Fruit fly (Drosophila melanogaster) whole organism, embryonic: Measurements from ENCODE around the gene dod.

Experiments used
- Bteb2 ChIP-seq: fragments of 200-800 bp; sonication (Bioruptor generic); optimal IDR thresholded peaks from 2 replicates; lab custom pipeline; 2016; ENCODE audit warnings: missing biosample characterization, missing genetic modification characterization
- CG10321 ChIP-seq: fragments of 200-800 bp; sonication (Bioruptor generic); IDR thresholded peaks from 2 replicates; pipeline ENCODE4 v1.3.6; 2022; ENCODE audit warnings: missing biosample characterization, missing genetic modification characterization
- CG10462 ChIP-seq: fragments of 200-800 bp; sonication (Bioruptor generic); optimal IDR thresholded peaks from 2 replicates; lab custom pipeline; 2016; ENCODE audit warnings: missing biosample characterization, missing genetic modification characterization
- CG10979 ChIP-seq: fragments of 200-800 bp; sonication (Bioruptor generic); optimal IDR thresholded peaks from 2 replicates; lab custom pipeline; 2018; ENCODE audit warnings: missing biosample characterization, mild to moderate bottlenecking, missing genetic modification characterization, moderate library complexity
- CG11456 ChIP-seq: fragments of 200-800 bp; sonication (Bioruptor generic); IDR thresholded peaks from 3 replicates; pipeline ENCODE4 v1.3.6; 2022; ENCODE audit warnings: missing biosample characterization, missing genetic modification characterization
- CG12071 ChIP-seq: fragments of 200-800 bp; sonication (Bioruptor generic); optimal IDR thresholded peaks from 3 replicates; lab custom pipeline; 2018; ENCODE audit warnings: missing biosample characterization, mild to moderate bottlenecking, missing genetic modification characterization
- CG12391 ChIP-seq: fragments of 200-800 bp; sonication (Bioruptor generic); optimal IDR thresholded peaks from 3 replicates; lab custom pipeline; 2018; ENCODE audit warnings: missing biosample characterization, mild to moderate bottlenecking, missing genetic modification characterization, moderate library complexity
- CG15514 ChIP-seq: fragments of 200-800 bp; sonication (Bioruptor generic); optimal IDR thresholded peaks from 3 replicates; lab custom pipeline; 2017; ENCODE audit warnings: missing biosample characterization, missing genetic modification characterization, mild to moderate bottlenecking, moderate library complexity, missing genetic modification reagents
- CG15601 ChIP-seq: fragments of 200-800 bp; sonication (Bioruptor generic); optimal IDR thresholded peaks from 3 replicates; lab custom pipeline; 2019; ENCODE audit warnings: missing biosample characterization, mild to moderate bottlenecking, missing genetic modification characterization, moderate library complexity
- CG16815 ChIP-seq: fragments of 200-800 bp; sonication (Bioruptor generic); optimal IDR thresholded peaks from 3 replicates; lab custom pipeline; 2017; ENCODE audit warnings: missing biosample characterization, mild to moderate bottlenecking, missing genetic modification characterization
- CG17612 ChIP-seq: fragments of 200-800 bp; sonication (Bioruptor generic); IDR thresholded peaks from 2 replicates; pipeline ENCODE4 v1.3.6; 2022; ENCODE audit warnings: missing biosample characterization, missing genetic modification characterization
- CG2116 ChIP-seq: fragments of 200-800 bp; sonication (Bioruptor generic); optimal IDR thresholded peaks from 3 replicates; lab custom pipeline; 2018; ENCODE audit warnings: missing biosample characterization, mild to moderate bottlenecking, missing genetic modification characterization
- CG31441 ChIP-seq: fragments of 200-800 bp; sonication (Bioruptor generic); IDR thresholded peaks from 2 replicates; pipeline ENCODE4 v1.3.6; 2022; ENCODE audit warnings: missing biosample characterization, missing genetic modification characterization
- CG34422 ChIP-seq: fragments of 200-800 bp; sonication (Bioruptor generic); IDR thresholded peaks from 3 replicates; pipeline ENCODE4 v1.3.6; 2022; ENCODE audit warnings: missing biosample characterization, missing genetic modification characterization
- CG5245 ChIP-seq: fragments of 200-800 bp; sonication (Bioruptor generic); optimal IDR thresholded peaks from 3 replicates; lab custom pipeline; 2016; ENCODE audit warnings: missing biosample characterization, missing genetic modification characterization
- CG5953 ChIP-seq: fragments of 200-800 bp; sonication (Bioruptor generic); IDR thresholded peaks from 2 replicates; pipeline ENCODE4 v1.3.6; 2022; ENCODE audit warnings: missing biosample characterization, missing genetic modification characterization
- CG6689 ChIP-seq: fragments of 200-800 bp; sonication (Bioruptor generic); IDR thresholded peaks from 2 replicates; pipeline ENCODE4 v1.3.6; 2022; ENCODE audit warnings: missing biosample characterization, missing genetic modification characterization
- CG7928 ChIP-seq: fragments of 200-800 bp; sonication (Bioruptor generic); optimal IDR thresholded peaks from 2 replicates; lab custom pipeline; 2017; ENCODE audit warnings: missing biosample characterization, mild to moderate bottlenecking, missing genetic modification characterization
- CG8765 ChIP-seq: fragments of 200-800 bp; sonication (Bioruptor generic); IDR thresholded peaks from 2 replicates; pipeline ENCODE4 v1.3.6; 2022; ENCODE audit warnings: missing biosample characterization, missing genetic modification characterization
- CG8944 ChIP-seq: fragments of 200-800 bp; sonication (Bioruptor generic); optimal IDR thresholded peaks from 3 replicates; lab custom pipeline; 2016; ENCODE audit warnings: missing biosample characterization, missing genetic modification characterization
- Doc3 ChIP-seq: fragments of 200-800 bp; sonication (Bioruptor generic); IDR thresholded peaks from 3 replicates; pipeline ENCODE4 v1.3.6; 2022; ENCODE audit warnings: missing biosample characterization, missing genetic modification characterization; ENCODE audit not compliant: partially characterized antibody
- Ets97D ChIP-seq: fragments of 200-800 bp; sonication (Bioruptor generic); optimal IDR thresholded peaks from 3 replicates; lab custom pipeline; 2016; ENCODE audit warnings: missing biosample characterization, missing genetic modification characterization
- Fer1 ChIP-seq: fragments of 200-800 bp; sonication (Bioruptor generic); optimal IDR thresholded peaks from 2 replicates; lab custom pipeline; 2017; ENCODE audit warnings: missing biosample characterization, mild to moderate bottlenecking, missing genetic modification characterization
- Kr ChIP-seq: fragments of 200-800 bp; sonication (Bioruptor generic); optimal IDR thresholded peaks from 2 replicates; lab custom pipeline; 2017; ENCODE audit warnings: missing biosample characterization, mild to moderate bottlenecking, missing genetic modification characterization
- Max ChIP-seq: fragments of 200-800 bp; sonication (Bioruptor generic); optimal IDR thresholded peaks from 2 replicates; lab custom pipeline; 2016; ENCODE audit warnings: missing biosample characterization, mild to moderate bottlenecking, missing genetic modification characterization
- Neu2 ChIP-seq: fragments of 200-800 bp; sonication (Bioruptor generic); optimal IDR thresholded peaks from 3 replicates; lab custom pipeline; 2016; ENCODE audit warnings: missing biosample characterization, missing genetic modification characterization, borderline replicate concordance
- Nf-YA ChIP-seq: fragments of 200-800 bp; sonication (Bioruptor generic); IDR thresholded peaks from 2 replicates; pipeline ENCODE4 v1.3.6; 2022; ENCODE audit warnings: missing biosample characterization, missing genetic modification characterization
- Ptx1 ChIP-seq: fragments of 200-800 bp; sonication (Bioruptor generic); IDR thresholded peaks from 2 replicates; pipeline ENCODE4 v1.3.6; 2022; ENCODE audit warnings: missing biosample characterization, missing genetic modification characterization
- Spps ChIP-seq: fragments of 200-800 bp; sonication (Bioruptor generic); optimal IDR thresholded peaks from 2 replicates; lab custom pipeline; 2018; ENCODE audit warnings: missing biosample characterization, mild to moderate bottlenecking, missing genetic modification characterization
- Trl ChIP-seq, 3 experiments: fragments of >200 bp in 2 of 3; fragments of 200-800 bp in 1 of 3; sonication (Bioruptor generic) in 1 of 3; optimal IDR thresholded peaks; 2 replicates in 1 of 3; 3 replicates in 2 of 3; lab custom pipeline; 2016 to 2017; ENCODE audit warnings: missing biosample characterization in 1 of 3, missing genetic modification characterization in 1 of 3
- ab ChIP-seq: fragments of 200-800 bp; sonication (Bioruptor generic); optimal IDR thresholded peaks from 2 replicates; lab custom pipeline; 2016; ENCODE audit warnings: missing biosample characterization, missing genetic modification characterization
- chn ChIP-seq: fragments of 200-800 bp; sonication (Bioruptor generic); optimal IDR thresholded peaks from 2 replicates; lab custom pipeline; 2016; ENCODE audit warnings: missing biosample characterization, missing genetic modification characterization
- dimm ChIP-seq: fragments of 200-800 bp; sonication (Bioruptor generic); IDR thresholded peaks from 2 replicates; pipeline ENCODE4 v1.3.6; 2022; ENCODE audit warnings: missing biosample characterization, missing genetic modification characterization
- ewg ChIP-seq: fragments of 200-800 bp; sonication (Bioruptor generic); optimal IDR thresholded peaks from 3 replicates; lab custom pipeline; 2017; ENCODE audit warnings: mild to moderate bottlenecking, missing biosample characterization, missing genetic modification reagents, missing genetic modification characterization
- gcm ChIP-seq: fragments of 200-800 bp; sonication (Bioruptor generic); optimal IDR thresholded peaks from 2 replicates; lab custom pipeline; 2019; ENCODE audit warnings: missing biosample characterization, mild to moderate bottlenecking, missing genetic modification characterization, moderate library complexity
- ham ChIP-seq: fragments of 200-800 bp; sonication (Bioruptor generic); IDR thresholded peaks from 2 replicates; pipeline ENCODE4 v1.3.6; 2022; ENCODE audit warnings: missing biosample characterization, missing genetic modification characterization
- klu ChIP-seq: fragments of 200-800 bp; sonication (Bioruptor generic); IDR thresholded peaks from 2 replicates; pipeline ENCODE4 v1.3.6; 2022; ENCODE audit warnings: missing biosample characterization, missing genetic modification characterization
- lov ChIP-seq, 2 experiments: fragments of 200-800 bp in 1 of 2; fragments of >200 bp in 1 of 2; sonication (Bioruptor generic) in 1 of 2; IDR thresholded peaks in 1 of 2; optimal IDR thresholded peaks in 1 of 2; 2 replicates in 1 of 2; 3 replicates in 1 of 2; pipeline versions ENCODE4 v1.3.6 to Lab custom; 2017 to 2022; ENCODE audit warnings: missing biosample characterization in 1 of 2, missing genetic modification characterization in 1 of 2
- mld ChIP-seq: fragments of 200-800 bp; sonication (Bioruptor generic); IDR thresholded peaks from 3 replicates; pipeline ENCODE4 v1.3.6; 2022; ENCODE audit warnings: missing biosample characterization, missing genetic modification characterization; ENCODE audit not compliant: partially characterized antibody
- psq ChIP-seq: fragments of 200-800 bp; sonication (Bioruptor generic); optimal IDR thresholded peaks from 2 replicates; lab custom pipeline; 2017; ENCODE audit warnings: missing biosample characterization, missing genetic modification characterization
- sens ChIP-seq: fragments of 200-800 bp; sonication (Bioruptor generic); peaks from one replicate; lab custom pipeline; 2016; ENCODE audit warnings: missing biosample characterization, missing genetic modification characterization
- sima ChIP-seq: fragments of 200-800 bp; sonication (Bioruptor generic); optimal IDR thresholded peaks from 2 replicates; lab custom pipeline; 2016; ENCODE audit warnings: missing biosample characterization, missing genetic modification characterization
- slbo ChIP-seq: fragments of 200-800 bp; sonication (Bioruptor generic); IDR thresholded peaks from 2 replicates; pipeline ENCODE4 v1.3.6; 2022; ENCODE audit warnings: missing biosample characterization, missing genetic modification characterization
- slp2 ChIP-seq: fragments of 200-800 bp; sonication (Bioruptor generic); optimal IDR thresholded peaks from 2 replicates; lab custom pipeline; 2016; ENCODE audit warnings: missing biosample characterization, missing genetic modification characterization
- stwl ChIP-seq: fragments of 200-800 bp; sonication (Bioruptor generic); optimal IDR thresholded peaks from 3 replicates; lab custom pipeline; 2018; ENCODE audit warnings: missing biosample characterization, mild to moderate bottlenecking, missing genetic modification characterization, moderate library complexity
- tx ChIP-seq: fragments of 200-800 bp; sonication (Bioruptor generic); optimal IDR thresholded peaks from 2 replicates; lab custom pipeline; 2016; ENCODE audit warnings: missing biosample characterization, missing genetic modification characterization
- unpg ChIP-seq: fragments of 200-800 bp; sonication (Bioruptor generic); optimal IDR thresholded peaks from 3 replicates; lab custom pipeline; 2018; ENCODE audit warnings: missing biosample characterization, mild to moderate bottlenecking, missing genetic modification characterization, moderate library complexity
- wek ChIP-seq: fragments of 200-800 bp; sonication (Bioruptor generic); optimal IDR thresholded peaks from 3 replicates; lab custom pipeline; 2018; ENCODE audit warnings: missing biosample characterization, mild to moderate bottlenecking, missing genetic modification characterization, moderate library complexity
- z ChIP-seq: fragments of 200-800 bp; sonication (Bioruptor generic); IDR thresholded peaks from 3 replicates; pipeline ENCODE4 v1.3.6; 2022; ENCODE audit warnings: missing biosample characterization, missing genetic modification characterization

dod gene

DNA sequence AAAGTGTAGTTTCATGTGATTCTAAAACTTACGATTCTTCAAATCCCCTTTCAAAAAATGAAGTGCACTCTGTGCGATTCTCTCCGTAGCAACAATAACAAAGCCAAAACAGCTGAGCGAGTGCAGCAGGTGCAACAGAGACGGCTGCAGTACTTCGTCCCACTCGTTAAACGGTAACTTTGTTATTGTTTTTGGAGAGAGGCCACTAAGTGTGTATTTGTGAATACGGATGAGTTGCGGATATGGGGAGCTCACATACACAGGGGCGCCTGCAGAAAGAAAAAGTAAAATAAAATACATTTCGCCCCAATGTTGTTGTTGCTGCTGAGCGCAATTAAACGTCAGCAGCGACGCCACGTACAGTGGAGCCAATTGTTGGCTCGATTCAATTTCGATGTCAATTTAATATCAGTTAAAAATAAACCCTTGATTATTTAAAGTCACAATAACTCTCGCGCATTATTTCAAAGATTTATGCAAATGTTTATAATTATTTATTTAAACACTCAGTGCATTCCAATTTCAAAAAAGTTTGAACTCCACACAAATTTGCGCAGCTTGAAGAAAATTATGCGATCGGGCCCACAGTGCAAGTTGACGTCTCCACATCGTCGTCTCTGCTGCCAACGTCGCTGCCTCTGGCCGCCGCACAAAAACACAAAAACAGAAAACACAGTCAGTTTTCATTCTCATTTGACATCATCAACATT lies 22.4 kb downstream of the dod start:
- TF ChIP-seq CG16815 (GFP tag; lab: Kevin White, UChicago) (peak; percentile 96), chn (GFP tag; lab: Kevin White, UChicago) (peak; percentile 96), CG34422 (GFP tag; lab: Robert Waterston, UW) (peak; percentile 97), Max (GFP tag; lab: Kevin White, UChicago) (peak; percentile 97), Bteb2 (peak; percentile 97), slp2 (GFP tag; lab: Kevin White, UChicago) (peak; percentile 94), CG12391 (tag; lab: Kevin White, UChicago) (peak; percentile 98), CG10462 (GFP tag; lab: Kevin White, UChicago) (peak; percentile 91), CG6689 (GFP tag; lab: Robert Waterston, UW) (peak; percentile 97), stwl (tag; lab: Kevin White, UChicago) (peak; percentile 4), Neu2 (GFP tag; lab: Kevin White, UChicago) (peak; percentile 72), Ets97D (GFP tag; lab: Kevin White, UChicago) (peak; percentile 87), CG10321 (GFP tag; lab: Robert Waterston, UW) (peak; percentile 78), ham (GFP tag; lab: Robert Waterston, UW) (peak; percentile 93), mld (GFP tag; lab: Robert Waterston, UW) (no peak), klu (peak; percentile 94), CG5953 (peak; percentile 91), unpg (GFP tag; lab: Kevin White, UChicago) (peak; percentile 98), Ptx1 (peak; percentile 97), Fer1 (peak; percentile 98), CG8765 (peak; percentile 92), CG15601 (tag; lab: Kevin White, UChicago) (peak; percentile 96), psq (GFP tag; lab: Kevin White, UChicago) (peak; percentile 89), Spps (tag; lab: Kevin White, UChicago) (peak; percentile 90), sima (peak; percentile 85), ewg (peak; percentile 95), CG5245 (GFP tag; lab: Kevin White, UChicago) (peak; percentile 94), CG8944 (peak; percentile 92), CG10979 (tag; lab: Kevin White, UChicago) (peak; percentile 97), slbo (peak; percentile 97), tx (GFP tag; lab: Kevin White, UChicago) (peak; percentile 95), ab (peak; percentile 71), z (GFP tag; lab: Robert Waterston, UW) (peak; percentile 67; the same call in 2 of the 3 replicates), CG7928 (GFP tag; lab: Kevin White, UChicago) (peak; percentile 74), Nf-YA (peak; percentile 94), CG11456 (GFP tag; lab: Robert Waterston, UW) (peak; percentile 96), wek (GFP tag; lab: Kevin White, UChicago) (peak; percentile 84), lov (optimal IDR thresholded peaks at IDR 0.05; lab: Kevin White, UChicago) (no peak), lov (GFP tag; IDR thresholded peaks at IDR 0.05; lab: Robert Waterston, UW) (peak; percentile 82), dimm (GFP tag; lab: Robert Waterston, UW) (peak; percentile 88), CG17612 (GFP tag; lab: Robert Waterston, UW) (peak; percentile 90), CG2116 (peak; percentile 85), Kr (no peak), CG31441 (GFP tag; lab: Robert Waterston, UW) (peak; percentile 99), CG15514 (peak; percentile 94), gcm (GFP tag; lab: Kevin White, UChicago) (peak; percentile 98), CG12071 (peak; percentile 96), sens (GFP tag; lab: Kevin White, UChicago) (peak; percentile 99), Trl (optimal IDR thresholded peaks at IDR 0.05; lab: Kevin White, UChicago) (peak in 1 of 2 experiments; percentile 9), Trl (GFP tag; optimal IDR thresholded peaks at IDR 0.05; lab: Kevin White, UChicago) (peak; percentile 94), Doc3 (GFP tag; lab: Robert Waterston, UW) (no peak)
